Worm (Caenorhabditis elegans) whole organism, L1 larva: ENCODE measurements around the gene ora-1.
A peak's percentile ranks its signal among the peaks of the same experiment; 100 is the strongest.

Source experiments
- C16A3.4 ChIP-seq: fragments of 150-350 bp; optimal IDR thresholded peaks from 2 replicates; lab custom pipeline; 2014; ENCODE audit warnings: missing biosample characterization, missing genetic modification characterization
- F16B12.6 ChIP-seq: fragments of 150-350 bp; optimal IDR thresholded peaks from 2 replicates; lab custom pipeline; 2014; ENCODE audit warnings: missing biosample characterization, missing genetic modification characterization
- Y116A8C.19 ChIP-seq: sonication (generic microtip); optimal IDR thresholded peaks from 2 replicates; lab custom pipeline; 2016; ENCODE audit warnings: missing compliant biosample characterization, missing genetic modification characterization, borderline replicate concordance
- aha-1 ChIP-seq: fragments of 150-350 bp; optimal IDR thresholded peaks from 2 replicates; lab custom pipeline; 2014; ENCODE audit warnings: missing biosample characterization, missing genetic modification characterization
- ceh-63 ChIP-seq: fragments of 200-800 bp; sonication (Bioruptor generic); optimal IDR thresholded peaks from 2 replicates; lab custom pipeline; 2018; ENCODE audit warnings: mild to moderate bottlenecking, missing genetic modification characterization, missing compliant biosample characterization
- ceh-82 ChIP-seq, 3 experiments: fragments of 150-350 bp in 1 of 3; sonication (generic microtip) in 2 of 3; optimal IDR thresholded peaks; 2 replicates each; lab custom pipeline; 2014 to 2017; ENCODE audit warnings: missing biosample characterization in 3 of 3, missing genetic modification characterization in 3 of 3
- ceh-90 ChIP-seq: sonication (generic microtip); optimal IDR thresholded peaks from 2 replicates; lab custom pipeline; 2016; ENCODE audit warnings: missing genetic modification characterization, missing compliant biosample characterization
- dpl-1 ChIP-seq, 3 experiments: fragments of 150-350 bp in 2 of 3; sonication (generic microtip) in 1 of 3; optimal IDR thresholded peaks; 2 replicates each; lab custom pipeline; 2014 to 2017; ENCODE audit warnings: missing biosample characterization in 3 of 3, missing genetic modification characterization in 3 of 3, missing genetic modification reagents in 3 of 3
- dsc-1 ChIP-seq: sonication (generic microtip); optimal IDR thresholded peaks from 2 replicates; lab custom pipeline; 2016; ENCODE audit warnings: mild to moderate bottlenecking, missing genetic modification characterization, missing compliant biosample characterization
- efl-1 ChIP-seq, 4 experiments: fragments of 150-350 bp; optimal IDR thresholded peaks in 3 of 4; peaks in 1 of 4; 1 replicate in 1 of 4; 2 replicates in 3 of 4; lab custom pipeline; 2014; ENCODE audit warnings: missing biosample characterization in 2 of 4, missing genetic modification characterization in 2 of 4, missing genetic modification reagents in 2 of 4
- efl-3 ChIP-seq: fragments of 200-800 bp; sonication (Bioruptor generic); optimal IDR thresholded peaks from 2 replicates; lab custom pipeline; 2018; ENCODE audit warnings: mild to moderate bottlenecking, missing genetic modification characterization, missing compliant biosample characterization
- elt-2 ChIP-seq: sonication (generic microtip); optimal IDR thresholded peaks from 2 replicates; lab custom pipeline; 2016; ENCODE audit warnings: missing genetic modification characterization, mild to moderate bottlenecking, inconsistent platforms, missing compliant biosample characterization, missing genetic modification reagents
- elt-3 ChIP-seq, 6 experiments: fragments of 150-350 bp in 1 of 6; sonication (generic microtip); optimal IDR thresholded peaks; 2 replicates each; lab custom pipeline; 2017 to 2018; ENCODE audit warnings: missing biosample characterization in 6 of 6, missing genetic modification characterization in 6 of 6, inconsistent platforms in 1 of 6
- fkh-10 ChIP-seq: sonication (generic microtip); optimal IDR thresholded peaks from 2 replicates; lab custom pipeline; 2017; ENCODE audit warnings: missing biosample characterization, missing genetic modification reagents, missing genetic modification characterization
- fkh-4 ChIP-seq: sonication (generic microtip); optimal IDR thresholded peaks from 2 replicates; lab custom pipeline; 2016; ENCODE audit warnings: missing compliant biosample characterization, missing genetic modification characterization, borderline replicate concordance
- fkh-8 ChIP-seq: sonication (generic microtip); optimal IDR thresholded peaks from 2 replicates; lab custom pipeline; 2016; ENCODE audit warnings: mild to moderate bottlenecking, missing genetic modification characterization, missing compliant biosample characterization
- hlh-4 ChIP-seq: sonication (generic microtip); optimal IDR thresholded peaks from 2 replicates; lab custom pipeline; 2016; ENCODE audit warnings: mild to moderate bottlenecking, missing genetic modification characterization, missing compliant biosample characterization
- hpl-2 ChIP-seq: fragments of 150-350 bp; optimal IDR thresholded peaks from 2 replicates; lab custom pipeline; 2014; ENCODE audit warnings: missing biosample characterization, missing genetic modification reagents, missing genetic modification characterization
- irx-1 ChIP-seq: sonication (generic microtip); optimal IDR thresholded peaks from 2 replicates; lab custom pipeline; 2016; ENCODE audit warnings: missing genetic modification characterization, missing compliant biosample characterization
- lin-14 ChIP-seq: fragments of 200-800 bp; sonication (Bioruptor generic); optimal IDR thresholded peaks from 2 replicates; lab custom pipeline; 2018; ENCODE audit warnings: mild to moderate bottlenecking, missing genetic modification characterization, moderate library complexity, missing compliant biosample characterization
- lin-39 ChIP-seq: fragments of 150-350 bp; optimal IDR thresholded peaks from 2 replicates; lab custom pipeline; 2014; ENCODE audit warnings: missing biosample characterization, missing genetic modification reagents, missing genetic modification characterization
- mab-9 ChIP-seq: fragments of 200-800 bp; sonication (Bioruptor generic); IDR thresholded peaks from 2 replicates; pipeline ENCODE4 v1.3.6; 2022; ENCODE audit warnings: missing genetic modification reagents, missing genetic modification characterization, missing compliant biosample characterization
- mef-2 ChIP-seq: fragments of 150-350 bp; optimal IDR thresholded peaks from 2 replicates; lab custom pipeline; 2014; ENCODE audit warnings: missing biosample characterization, missing genetic modification characterization
- nhr-19 ChIP-seq: fragments of 200-800 bp; sonication (Bioruptor generic); conservative IDR thresholded peaks from 2 replicates; pipeline ENCODE4 v1.3.6; 2022; ENCODE audit warnings: missing genetic modification characterization, missing compliant biosample characterization
- nhr-71 ChIP-seq: sonication (generic microtip); optimal IDR thresholded peaks from 2 replicates; lab custom pipeline; 2016; ENCODE audit warnings: mild to moderate bottlenecking, missing genetic modification characterization, moderate library complexity, missing compliant biosample characterization
- nhr-77 ChIP-seq: fragments of 150-350 bp; optimal IDR thresholded peaks from 2 replicates; lab custom pipeline; 2014; ENCODE audit warnings: missing biosample characterization, missing genetic modification characterization
- nhr-85 ChIP-seq: sonication (generic microtip); peaks from one replicate; lab custom pipeline; 2016; ENCODE audit warnings: missing genetic modification characterization, inconsistent platforms, missing compliant biosample characterization
- pax-3 ChIP-seq: fragments of 200-800 bp; sonication (Bioruptor generic); optimal IDR thresholded peaks from 2 replicates; lab custom pipeline; 2018; ENCODE audit warnings: mild to moderate bottlenecking, missing genetic modification characterization, moderate library complexity, missing compliant biosample characterization
- pqm-1 ChIP-seq: sonication (generic microtip); optimal IDR thresholded peaks from 3 replicates; lab custom pipeline; 2017; ENCODE audit warnings: missing biosample characterization, missing genetic modification characterization
- skn-1 ChIP-seq: fragments of 150-350 bp; optimal IDR thresholded peaks from 2 replicates; lab custom pipeline; 2014; ENCODE audit warnings: missing biosample characterization, missing genetic modification characterization
- sup-37 ChIP-seq: fragments of 200-800 bp; sonication (Bioruptor generic); optimal IDR thresholded peaks from 2 replicates; lab custom pipeline; 2018; ENCODE audit warnings: mild to moderate bottlenecking, missing genetic modification characterization, missing compliant biosample characterization
- unc-86 ChIP-seq: sonication (generic microtip); optimal IDR thresholded peaks from 2 replicates; lab custom pipeline; 2016; ENCODE audit warnings: missing genetic modification characterization, missing compliant biosample characterization
- unc-98 ChIP-seq: fragments of 200-800 bp; sonication (Bioruptor generic); IDR thresholded peaks from 2 replicates; pipeline ENCODE4 v1.3.6; 2022; ENCODE audit warnings: missing genetic modification characterization, missing compliant biosample characterization
- xbp-1 ChIP-seq: sonication (generic microtip); optimal IDR thresholded peaks from 2 replicates; lab custom pipeline; 2016; ENCODE audit warnings: missing genetic modification characterization, missing compliant biosample characterization
- zag-1 ChIP-seq: fragments of 150-350 bp; optimal IDR thresholded peaks from 2 replicates; lab custom pipeline; 2014; ENCODE audit warnings: missing biosample characterization, missing genetic modification characterization
- ztf-11 ChIP-seq, 2 experiments: sonication (generic microtip); optimal IDR thresholded peaks; 2 replicates each; lab custom pipeline; 2016 to 2017; ENCODE audit warnings: missing genetic modification characterization in 2 of 2, missing biosample characterization in 1 of 2, missing compliant biosample characterization in 1 of 2
- ztf-4 ChIP-seq: fragments of 150-350 bp; optimal IDR thresholded peaks from 2 replicates; lab custom pipeline; 2014; ENCODE audit warnings: missing biosample characterization, missing genetic modification characterization

The ora-1 gene

DNA sequence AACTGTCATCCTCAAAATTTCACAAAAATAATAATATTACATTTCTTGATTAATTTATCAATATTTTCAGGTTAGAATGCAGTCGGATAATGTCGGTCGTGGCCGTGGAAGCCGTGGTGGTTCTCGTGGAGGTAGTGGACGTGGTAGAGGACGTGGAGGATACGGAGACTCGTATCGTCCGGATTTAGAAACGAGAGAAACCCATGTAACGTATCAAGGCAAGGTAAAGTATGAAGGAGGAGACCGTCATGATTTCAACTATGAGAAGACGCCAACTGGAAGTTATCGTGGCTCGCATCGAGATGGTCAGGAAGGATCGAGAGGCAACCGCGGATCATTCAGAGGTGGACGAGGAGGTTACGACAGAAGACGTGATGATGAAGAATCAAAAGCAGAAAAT, 20.2 kb upstream of the ora-1 start, which contains the start of gene frpr-10:
Gene frpr-10, plus strand, starts transcription at position 301 of the 400 bp plus-strand sequence.
- TF ChIP-seq unc-98 (GFP tag; lab: Robert Waterston, UW) (no peak), nhr-71 (tag; lab: Kevin White, UChicago) (no peak), skn-1 (tag; lab: Kevin White, UChicago) (no peak), F16B12.6 (tag; lab: Kevin White, UChicago) (no peak), xbp-1 (no peak), ztf-4 (no peak), unc-86 (tag; lab: Kevin White, UChicago) (no peak), efl-3 (GFP tag; lab: Kevin White, UChicago) (no peak), elt-3 (tag; optimal IDR thresholded peaks at IDR 0.05; lab: Kevin White, UChicago) (no peak), hlh-4 (tag; lab: Kevin White, UChicago) (no peak), fkh-8 (tag; lab: Kevin White, UChicago) (no peak)

DNA sequence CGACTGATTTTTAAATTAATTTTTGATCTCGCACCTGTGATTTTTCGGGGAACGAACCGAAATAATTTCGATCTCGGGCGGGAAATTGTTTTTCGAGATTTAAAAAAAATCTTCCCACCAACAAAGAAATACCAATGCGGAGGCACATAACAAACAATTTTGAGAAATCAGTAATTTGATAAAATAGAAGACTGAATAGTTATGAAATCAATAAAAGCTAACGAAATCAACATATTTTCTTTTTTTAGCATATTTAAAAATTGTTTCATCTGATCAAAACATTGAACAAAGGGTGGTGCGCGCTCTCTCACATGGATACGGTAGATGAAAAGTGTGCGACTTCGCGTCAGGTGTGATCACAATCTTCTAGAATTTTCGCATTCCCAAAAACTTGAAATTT, 19.6 kb upstream of the ora-1 start:
- TF ChIP-seq irx-1 (no peak), nhr-77 (tag; lab: Kevin White, UChicago) (no peak), unc-86 (tag; lab: Kevin White, UChicago) (no peak), zag-1 (tag; lab: Kevin White, UChicago) (no peak)

DNA sequence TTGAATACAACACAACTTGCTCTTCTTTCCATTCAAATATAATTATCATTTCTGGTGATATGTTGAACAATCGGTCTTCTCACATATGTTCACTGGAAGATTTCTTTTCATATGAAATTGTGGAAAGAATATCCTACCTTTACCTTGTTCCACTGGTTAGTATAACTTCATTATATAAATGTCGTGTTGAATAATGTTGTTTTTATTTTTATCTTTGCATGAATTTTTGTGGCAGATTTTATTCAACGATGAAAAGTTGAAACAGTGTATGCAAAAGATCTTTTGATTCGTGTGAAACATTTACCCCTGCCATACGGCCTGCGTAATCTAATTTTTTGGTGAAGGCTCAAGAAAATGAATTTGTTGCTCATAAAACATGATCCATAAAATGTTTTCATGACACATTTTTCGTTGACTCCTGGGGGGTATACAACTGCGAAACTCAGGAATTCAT, 15.8 kb upstream of the ora-1 start:
- TF ChIP-seq lin-14 (GFP tag; lab: Kevin White, UChicago) (no peak), C16A3.4 (tag; lab: Kevin White, UChicago) (no peak), mab-9 (GFP tag; lab: Robert Waterston, UW) (no peak), fkh-10 (GFP tag; lab: Kevin White, UChicago) (no peak), sup-37 (GFP tag; lab: Kevin White, UChicago) (no peak), nhr-85 (tag; lab: Kevin White, UChicago) (no peak), F16B12.6 (tag; lab: Kevin White, UChicago) (no peak), fkh-4 (tag; lab: Kevin White, UChicago) (no peak)

DNA sequence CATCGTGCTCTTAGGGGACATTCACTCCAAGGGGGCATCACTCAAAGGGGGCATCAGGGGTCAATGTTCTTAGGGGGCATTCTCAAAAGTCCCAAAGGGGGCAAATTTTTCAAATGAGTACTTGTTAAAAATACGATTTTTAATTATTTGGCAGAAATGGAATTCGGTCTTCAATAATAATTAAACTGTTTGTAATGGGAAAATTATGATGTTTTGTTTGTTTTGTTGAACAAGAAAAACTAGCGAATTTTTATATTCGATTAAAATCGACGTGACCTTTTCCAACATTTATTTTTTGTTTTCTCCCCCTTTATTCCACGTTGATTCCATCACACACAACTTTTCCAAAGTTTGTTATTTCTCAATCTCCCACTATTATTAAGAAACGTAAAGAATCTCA, 10.7 kb upstream of the ora-1 start, which contains the start of gene F57H12.5:
Gene F57H12.5, plus strand, starts transcription at position 301 of the 400 bp plus-strand sequence.
- no peak for TF ChIP-seq pax-3 (tag; lab: Kevin White, UChicago)
- no peak for TF ChIP-seq nhr-85 (tag; lab: Kevin White, UChicago)
- TF ChIP-seq, all 84 proteins: peak for 0

DNA sequence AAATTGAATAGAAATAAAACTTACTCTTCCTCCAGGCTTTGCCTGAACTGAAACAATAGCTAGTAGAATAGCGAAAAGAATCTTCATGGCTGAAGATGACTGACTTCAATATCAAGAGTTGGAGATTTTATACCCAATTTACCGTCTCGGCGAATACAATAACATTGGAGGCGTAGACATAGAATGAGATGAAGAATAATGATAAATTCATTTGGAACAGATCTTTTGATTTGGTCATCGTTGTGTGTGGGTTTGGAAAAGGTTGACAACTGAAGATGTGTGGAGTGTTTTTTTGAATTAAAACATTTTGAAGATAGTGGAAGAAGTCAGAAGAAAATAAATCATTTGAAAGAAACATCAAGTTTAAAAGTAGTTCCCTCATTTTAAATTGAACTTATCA, 1.5 kb upstream of the ora-1 start, which contains the start of gene F57H12.6:
Gene F57H12.6, minus strand, starts transcription at position 101 of the 400 bp plus-strand sequence.
- TF ChIP-seq Y116A8C.19 (tag; lab: Kevin White, UChicago) (no peak), irx-1 (no peak), hpl-2 (GFP tag; lab: Kevin White, UChicago) (no peak), lin-39 (tag; lab: Kevin White, UChicago) (no peak), mef-2 (tag; lab: Kevin White, UChicago) (no peak), pqm-1 (tag; lab: Kevin White, UChicago) (no peak), elt-2 (tag; lab: Kevin White, UChicago) (no peak), ztf-11 (tag; optimal IDR thresholded peaks at IDR 0.05; lab: Kevin White, UChicago) (no peak), mab-9 (GFP tag; lab: Robert Waterston, UW) (no peak)

DNA sequence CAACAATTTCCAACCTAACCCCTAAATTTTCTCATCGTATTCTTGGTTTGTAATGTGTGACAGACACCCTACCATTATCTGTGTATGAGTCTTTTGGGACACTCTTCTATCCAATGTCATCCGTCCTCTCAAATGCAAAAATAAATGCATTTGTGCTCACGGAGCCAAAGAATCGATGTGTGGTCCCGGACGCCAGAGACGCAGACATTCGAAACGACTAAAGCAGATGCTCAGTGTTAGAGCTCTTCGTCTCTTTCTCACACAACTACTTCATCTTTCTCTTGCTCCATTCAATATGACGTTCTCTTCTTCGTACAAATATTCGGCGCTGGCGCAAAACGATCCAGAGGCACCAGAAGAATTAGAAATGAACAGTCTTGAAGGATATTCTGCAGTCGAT, 1.9 kb downstream of the ora-1 start, which contains the start of gene unc-24:
Gene unc-24, plus strand, starts transcription at position 283 of the 400 bp plus-strand sequence.
- TF ChIP-seq ceh-82 (tag; optimal IDR thresholded peaks at IDR 0.05; lab: Kevin White, UChicago) (peak in 1 of 3 experiments; percentile 59), dsc-1 (tag; lab: Kevin White, UChicago) (peak; percentile 39), aha-1 (tag; lab: Kevin White, UChicago) (no peak), ceh-90 (no peak), efl-1 (optimal IDR thresholded peaks at IDR 0.05; lab: Kevin White, UChicago) (peak in 1 of 2 experiments; percentile 20), efl-1 (GFP tag; optimal IDR thresholded peaks at IDR 0.05 in 1 of 2; lab: Kevin White, UChicago) (no peak), elt-3 (tag; optimal IDR thresholded peaks at IDR 0.05; lab: Kevin White, UChicago) (no peak), Y116A8C.19 (tag; lab: Kevin White, UChicago) (no peak), dpl-1 (GFP tag; optimal IDR thresholded peaks at IDR 0.05; lab: Kevin White, UChicago) (peak in 1 of 3 experiments; percentile 12), lin-14 (GFP tag; lab: Kevin White, UChicago) (peak; percentile 80), unc-86 (tag; lab: Kevin White, UChicago) (peak; percentile 39), sup-37 (GFP tag; lab: Kevin White, UChicago) (no peak), ceh-63 (GFP tag; lab: Kevin White, UChicago) (no peak), nhr-19 (no peak)
